Fruit fly (Drosophila melanogaster): ENCODE data around the gene Hsp27.

Hsp27 gene

dm6 chr3L:9357830-9358712 is 25.8 kb upstream of the Hsp27 start:
- TF ChIP-seq cic (GFP tag; optimal IDR thresholded peaks at IDR 0.05) (peak; percentile 99), pad (GFP tag; optimal IDR thresholded peaks at IDR 0.05) (peak; percentile 65), tj (GFP tag; optimal IDR thresholded peaks at IDR 0.05) (peak; percentile 76), bab1 (GFP tag; optimal IDR thresholded peaks at IDR 0.05) (no peak), ovo (GFP tag; optimal IDR thresholded peaks at IDR 0.05) (peak; percentile 92), CG11617 (GFP tag; optimal IDR thresholded peaks at IDR 0.05) (no peak), CG14711 (tag; optimal IDR thresholded peaks at IDR 0.05) (no peak), Mnt (GFP tag; optimal IDR thresholded peaks at IDR 0.05) (peak; percentile 76)

- TF ChIP-seq Crg-1 (GFP tag; optimal IDR thresholded peaks at IDR 0.05) (no peak), toe (GFP tag; optimal IDR thresholded peaks at IDR 0.05) (no peak), CG7101 (tag; optimal IDR thresholded peaks at IDR 0.05) (peak; percentile 38), kay (GFP tag; ENCODE audit: borderline replicate concordance) (peak; percentile 76), ovo (GFP tag; optimal IDR thresholded peaks at IDR 0.05) (no peak), Mnt (GFP tag; optimal IDR thresholded peaks at IDR 0.05) (peak; percentile 49), CG12768 (GFP tag; optimal IDR thresholded peaks at IDR 0.05) (no peak), bab1 (GFP tag; optimal IDR thresholded peaks at IDR 0.05) (peak; percentile 65), pad (GFP tag; optimal IDR thresholded peaks at IDR 0.05) (no peak), CG33017 (tag; optimal IDR thresholded peaks at IDR 0.05) (no peak), CG1620 (GFP tag; optimal IDR thresholded peaks at IDR 0.05) (no peak), tj (GFP tag; optimal IDR thresholded peaks at IDR 0.05) (peak; percentile 30), CG14711 (tag; optimal IDR thresholded peaks at IDR 0.05) (peak; percentile 63), CG7045 (GFP tag; optimal IDR thresholded peaks at IDR 0.05) (peak; percentile 14), CG5204 (GFP tag; optimal IDR thresholded peaks at IDR 0.05) (no peak), cnc (optimal IDR thresholded peaks at IDR 0.05) (no peak), Clk (GFP tag; optimal IDR thresholded peaks at IDR 0.05) (no peak), CG11617 (GFP tag; optimal IDR thresholded peaks at IDR 0.05) (peak; percentile 26), cic (GFP tag; optimal IDR thresholded peaks at IDR 0.05) (no peak), Hr96 (GFP tag; optimal IDR thresholded peaks at IDR 0.05) (no peak)
These were observed 25.2 kb upstream of the Hsp27 start, which contains the start of the genes UGP and Svip for dm6 chr3L:9358713-9359040. TSS of gene UGP (minus strand) at chr3L:9358935. TSS of gene Svip (plus strand) at chr3L:9358999.

dm6 chr3L:9360217-9360692 is 23.6 kb upstream of the Hsp27 start, which contains the start of gene Pdxk:
TSS of gene Pdxk (plus strand) at chr3L:9360316.
- TF ChIP-seq Clk (GFP tag; optimal IDR thresholded peaks at IDR 0.05): no peak
- TF ChIP-seq toe (GFP tag; optimal IDR thresholded peaks at IDR 0.05): peak; percentile 46
- no peak for TF ChIP-seq CG5204 (GFP tag; optimal IDR thresholded peaks at IDR 0.05)
- TF ChIP-seq CG33017 (tag; optimal IDR thresholded peaks at IDR 0.05): peak; percentile 69
- TF ChIP-seq CG14711 (tag; optimal IDR thresholded peaks at IDR 0.05): peak; percentile 23
- no peak for TF ChIP-seq kay (GFP tag; ENCODE audit: borderline replicate concordance)
- TF ChIP-seq cic (GFP tag; optimal IDR thresholded peaks at IDR 0.05): peak; percentile 94
- peak; percentile 50 for TF ChIP-seq pad (GFP tag; optimal IDR thresholded peaks at IDR 0.05)
- TF ChIP-seq tj (GFP tag; optimal IDR thresholded peaks at IDR 0.05): peak; percentile 35
- peak; percentile 49 for TF ChIP-seq CG7101 (tag; optimal IDR thresholded peaks at IDR 0.05)
- peak; percentile 1 for TF ChIP-seq CG7045 (GFP tag; optimal IDR thresholded peaks at IDR 0.05)
- TF ChIP-seq Mnt (GFP tag; optimal IDR thresholded peaks at IDR 0.05): peak; percentile 41
- no peak for TF ChIP-seq CG1620 (GFP tag; optimal IDR thresholded peaks at IDR 0.05)
- peak; percentile 39 for TF ChIP-seq bab1 (GFP tag; optimal IDR thresholded peaks at IDR 0.05)
- TF ChIP-seq ovo (GFP tag; optimal IDR thresholded peaks at IDR 0.05): peak; percentile 21
- peak in 1 of 2 experiments; percentile 3 for TF ChIP-seq cnc (optimal IDR thresholded peaks at IDR 0.05)
- TF ChIP-seq CG12768 (GFP tag; optimal IDR thresholded peaks at IDR 0.05): peak; percentile 18
- TF ChIP-seq Crg-1 (GFP tag; optimal IDR thresholded peaks at IDR 0.05): no peak
- peak; percentile 51 for TF ChIP-seq CG11617 (GFP tag; optimal IDR thresholded peaks at IDR 0.05)
- no peak for TF ChIP-seq Hr96 (GFP tag; optimal IDR thresholded peaks at IDR 0.05)

- TF ChIP-seq kay (GFP tag; ENCODE audit: borderline replicate concordance) (peak; percentile 94), Clk (GFP tag; optimal IDR thresholded peaks at IDR 0.05) (no peak), CG1620 (GFP tag; optimal IDR thresholded peaks at IDR 0.05) (no peak), CG11617 (GFP tag; optimal IDR thresholded peaks at IDR 0.05) (peak; percentile 30), CG7101 (tag; optimal IDR thresholded peaks at IDR 0.05) (peak; percentile 42), Mnt (GFP tag; optimal IDR thresholded peaks at IDR 0.05) (no peak), cnc (optimal IDR thresholded peaks at IDR 0.05) (no peak), CG12768 (GFP tag; optimal IDR thresholded peaks at IDR 0.05) (peak; percentile 60), Hr96 (GFP tag; optimal IDR thresholded peaks at IDR 0.05) (no peak), pad (GFP tag; optimal IDR thresholded peaks at IDR 0.05) (no peak), CG7045 (GFP tag; optimal IDR thresholded peaks at IDR 0.05) (peak; percentile 55), cic (GFP tag; optimal IDR thresholded peaks at IDR 0.05) (peak; percentile 88), CG33017 (tag; optimal IDR thresholded peaks at IDR 0.05) (peak; percentile 79)
These were observed 22.0 kb upstream of the Hsp27 start, which contains the start of gene CG34456 for dm6 chr3L:9361894-9362293. TSS of gene CG34456 (plus strand) at chr3L:9362108.

- TF ChIP-seq kay (GFP tag; ENCODE audit: borderline replicate concordance) (peak; percentile 27), CG7101 (tag; optimal IDR thresholded peaks at IDR 0.05) (no peak), CG33017 (tag; optimal IDR thresholded peaks at IDR 0.05) (no peak), Clk (GFP tag; optimal IDR thresholded peaks at IDR 0.05) (no peak), bab1 (GFP tag; optimal IDR thresholded peaks at IDR 0.05) (peak; percentile 7), tj (GFP tag; optimal IDR thresholded peaks at IDR 0.05) (peak; percentile 38), pad (GFP tag; optimal IDR thresholded peaks at IDR 0.05) (no peak), CG1620 (GFP tag; optimal IDR thresholded peaks at IDR 0.05) (no peak), CG12768 (GFP tag; optimal IDR thresholded peaks at IDR 0.05) (no peak), ovo (GFP tag; optimal IDR thresholded peaks at IDR 0.05) (no peak), toe (GFP tag; optimal IDR thresholded peaks at IDR 0.05) (no peak), CG11617 (GFP tag; optimal IDR thresholded peaks at IDR 0.05) (no peak), CG7045 (GFP tag; optimal IDR thresholded peaks at IDR 0.05) (no peak), CG5204 (GFP tag; optimal IDR thresholded peaks at IDR 0.05) (no peak), Hr96 (GFP tag; optimal IDR thresholded peaks at IDR 0.05) (no peak), cic (GFP tag; optimal IDR thresholded peaks at IDR 0.05) (no peak), cnc (optimal IDR thresholded peaks at IDR 0.05) (no peak), Crg-1 (GFP tag; optimal IDR thresholded peaks at IDR 0.05) (no peak), Mnt (GFP tag; optimal IDR thresholded peaks at IDR 0.05) (no peak), CG14711 (tag; optimal IDR thresholded peaks at IDR 0.05) (no peak)
These were observed 19.7 kb upstream of the Hsp27 start, which contains the start of gene mRRF1 for dm6 chr3L:9364131-9364530. TSS of gene mRRF1 (plus strand) at chr3L:9364350.
